Worm (Caenorhabditis elegans) whole organism, L4 larva: ENCODE results near the gene C32D5.11.

Experiments
- D1046.2 ChIP-seq: fragments of 200-800 bp; sonication (Bioruptor generic); IDR thresholded peaks from 2 replicates; pipeline ENCODE4 v1.3.6; 2022; ENCODE audit warnings: missing genetic modification characterization, missing compliant biosample characterization
- F37D6.2 ChIP-seq: sonication (generic microtip); optimal IDR thresholded peaks from 2 replicates; lab custom pipeline; 2016; ENCODE audit warnings: mild to moderate bottlenecking, missing genetic modification characterization, missing compliant biosample characterization
- R02D3.7 ChIP-seq: fragments of 150-350 bp; sonication (generic microtip); optimal IDR thresholded peaks from 3 replicates; lab custom pipeline; 2014; ENCODE audit warnings: missing biosample characterization, missing genetic modification characterization
- Y48G9A.11 ChIP-seq: fragments of 200-800 bp; sonication (Bioruptor generic); IDR thresholded peaks from 2 replicates; pipeline ENCODE4 v1.3.6; 2022; ENCODE audit warnings: missing genetic modification reagents, missing genetic modification characterization, missing compliant biosample characterization
- Y5F2A.4 ChIP-seq: fragments of 200-800 bp; sonication (Bioruptor generic); optimal IDR thresholded peaks from 2 replicates; lab custom pipeline; 2018; ENCODE audit warnings: mild to moderate bottlenecking, missing genetic modification characterization, missing compliant biosample characterization
- Y75B8A.6 ChIP-seq: fragments of 200-800 bp; sonication (Bioruptor generic); IDR thresholded peaks from 2 replicates; pipeline ENCODE4 v1.3.6; 2022; ENCODE audit warnings: missing genetic modification reagents, missing genetic modification characterization, missing compliant biosample characterization
- aha-1 ChIP-seq: fragments of 150-350 bp; peaks from one replicate; lab custom pipeline; 2014; ENCODE audit warnings: missing biosample characterization, missing genetic modification characterization
- ama-1 ChIP-seq: fragments of 150-350 bp; optimal IDR thresholded peaks from 2 replicates; lab custom pipeline; 2014; ENCODE audit warnings: inconsistent platforms, mixed read lengths
- ceh-20 ChIP-seq: fragments of 200-800 bp; sonication (Bioruptor generic); IDR thresholded peaks from 2 replicates; pipeline ENCODE4 v1.3.6; 2022; ENCODE audit warnings: missing genetic modification reagents, missing genetic modification characterization, missing compliant biosample characterization
- ceh-32 ChIP-seq: sonication (generic microtip); optimal IDR thresholded peaks from 2 replicates; lab custom pipeline; 2016; ENCODE audit warnings: mild to moderate bottlenecking, missing genetic modification characterization, missing compliant biosample characterization; ENCODE audit not compliant: poor library complexity
- ceh-44 ChIP-seq: fragments of 200-800 bp; sonication (Bioruptor generic); IDR thresholded peaks from 2 replicates; pipeline ENCODE4 v1.3.6; 2022; ENCODE audit warnings: missing genetic modification reagents, missing genetic modification characterization, missing compliant biosample characterization
- ceh-62 ChIP-seq: sonication (generic microtip); optimal IDR thresholded peaks from 2 replicates; lab custom pipeline; 2017; ENCODE audit warnings: missing biosample characterization, missing genetic modification characterization
- ceh-82 ChIP-seq: sonication (generic microtip); optimal IDR thresholded peaks from 2 replicates; lab custom pipeline; 2017; ENCODE audit warnings: missing biosample characterization, missing genetic modification characterization
- daf-16 ChIP-seq, 3 experiments: sonication (generic microtip); optimal IDR thresholded peaks; 2 replicates each; lab custom pipeline; 2016 to 2017; ENCODE audit warnings: missing genetic modification characterization in 3 of 3, missing genetic modification reagents in 3 of 3, mild to moderate bottlenecking in 2 of 3, missing compliant biosample characterization in 2 of 3, missing biosample characterization in 1 of 3, moderate library complexity in 1 of 3
- dmd-6 ChIP-seq: fragments of 200-800 bp; sonication (Bioruptor generic); IDR thresholded peaks from 2 replicates; pipeline ENCODE4 v1.3.6; 2022; ENCODE audit warnings: missing genetic modification reagents, missing genetic modification characterization, missing compliant biosample characterization
- duxl-1 ChIP-seq: sonication (generic microtip); optimal IDR thresholded peaks from 2 replicates; lab custom pipeline; 2016; ENCODE audit warnings: mild to moderate bottlenecking, missing genetic modification characterization, moderate library complexity, missing compliant biosample characterization; ENCODE audit not compliant: poor library complexity
- dve-1 ChIP-seq: sonication (generic microtip); optimal IDR thresholded peaks from 2 replicates; lab custom pipeline; 2017; ENCODE audit warnings: antibody characterized with exemption, mild to moderate bottlenecking, missing genetic modification characterization, missing compliant biosample characterization; ENCODE audit not compliant: insufficient read depth
- fkh-10 ChIP-seq: fragments of 150-350 bp; optimal IDR thresholded peaks from 2 replicates; lab custom pipeline; 2014; ENCODE audit warnings: missing biosample characterization, missing genetic modification reagents, missing genetic modification characterization
- hif-1 ChIP-seq, 2 experiments: sonication (generic microtip); optimal IDR thresholded peaks; 2 replicates each; lab custom pipeline; 2016 to 2017; ENCODE audit warnings: missing compliant biosample characterization in 2 of 2, missing genetic modification characterization in 2 of 2, missing genetic modification reagents in 2 of 2, missing genotype in 2 of 2, mild to moderate bottlenecking in 1 of 2
- hlh-11 ChIP-seq: fragments of 200-800 bp; sonication (Bioruptor generic); optimal IDR thresholded peaks from 2 replicates; lab custom pipeline; 2018; ENCODE audit warnings: mild to moderate bottlenecking, missing genetic modification characterization, missing compliant biosample characterization
- hlh-30 ChIP-seq: sonication (generic microtip); optimal IDR thresholded peaks from 2 replicates; lab custom pipeline; 2017; ENCODE audit warnings: antibody characterized with exemption, mild to moderate bottlenecking, missing genetic modification characterization, missing compliant biosample characterization; ENCODE audit not compliant: insufficient read depth
- lim-7 ChIP-seq: fragments of 200-800 bp; sonication (Bioruptor generic); IDR thresholded peaks from 2 replicates; pipeline ENCODE4 v1.3.6; 2022; ENCODE audit warnings: missing genetic modification characterization, missing compliant biosample characterization
- lin-29 ChIP-seq: fragments of 200-800 bp; sonication (Bioruptor generic); IDR thresholded peaks from 2 replicates; pipeline ENCODE4 v1.3.6; 2022; ENCODE audit warnings: missing genetic modification reagents, missing genetic modification characterization, missing compliant biosample characterization
- lsy-2 ChIP-seq, 2 experiments: fragments of 150-350 bp in 1 of 2; sonication (generic microtip) in 1 of 2; optimal IDR thresholded peaks; 2 replicates each; lab custom pipeline; 2014 to 2017; ENCODE audit warnings: missing biosample characterization in 2 of 2, missing genetic modification characterization in 2 of 2
- madf-9 ChIP-seq: fragments of 200-800 bp; sonication (Bioruptor generic); conservative IDR thresholded peaks from 2 replicates; pipeline ENCODE4 v1.3.6; 2022; ENCODE audit warnings: missing genetic modification reagents, missing genetic modification characterization, missing compliant biosample characterization
- mxl-2 ChIP-seq: fragments of 200-800 bp; sonication (Bioruptor generic); conservative IDR thresholded peaks from 2 replicates; pipeline ENCODE4 v1.3.6; 2022; ENCODE audit warnings: missing genetic modification reagents, missing genetic modification characterization, missing compliant biosample characterization
- mxl-3 ChIP-seq: fragments of 200-800 bp; sonication (Bioruptor generic); optimal IDR thresholded peaks from 2 replicates; lab custom pipeline; 2018; ENCODE audit warnings: mild to moderate bottlenecking, missing genetic modification characterization, missing compliant biosample characterization
- nhr-11 ChIP-seq: fragments of 150-350 bp; optimal IDR thresholded peaks from 2 replicates; lab custom pipeline; 2014; ENCODE audit warnings: missing biosample characterization, missing genetic modification characterization
- nhr-28 ChIP-seq: fragments of 150-350 bp; optimal IDR thresholded peaks from 2 replicates; lab custom pipeline; 2014; ENCODE audit warnings: missing biosample characterization, missing genetic modification characterization
- nhr-48 ChIP-seq: sonication (generic microtip); optimal IDR thresholded peaks from 2 replicates; lab custom pipeline; 2016; ENCODE audit warnings: mild to moderate bottlenecking, missing genetic modification characterization, missing compliant biosample characterization
- pha-4 ChIP-seq, 2 experiments: fragments of 150-350 bp in 1 of 2; fragments of 200-800 bp in 1 of 2; sonication (Bioruptor generic) in 1 of 2; IDR thresholded peaks in 1 of 2; optimal IDR thresholded peaks in 1 of 2; 2 replicates each; pipeline versions ENCODE4 v1.3.6 to Lab custom; 2014 to 2022; ENCODE audit warnings: missing genetic modification characterization in 2 of 2, missing genetic modification reagents in 2 of 2, missing biosample characterization in 1 of 2, missing compliant biosample characterization in 1 of 2
- php-3 ChIP-seq: fragments of 200-800 bp; sonication (Bioruptor generic); IDR thresholded peaks from 2 replicates; pipeline ENCODE4 v1.3.6; 2022; ENCODE audit warnings: missing genetic modification reagents, missing genetic modification characterization, missing compliant biosample characterization
- pqm-1 ChIP-seq: sonication (generic microtip); optimal IDR thresholded peaks from 2 replicates; lab custom pipeline; 2017; ENCODE audit warnings: missing biosample characterization, missing genetic modification characterization
- rbr-2 ChIP-seq: sonication (generic microtip); optimal IDR thresholded peaks from 2 replicates; lab custom pipeline; 2016; ENCODE audit warnings: missing genotype, missing genetic modification characterization, missing compliant biosample characterization
- saeg-2 ChIP-seq: fragments of 200-800 bp; sonication (Bioruptor generic); IDR thresholded peaks from 2 replicates; pipeline ENCODE4 v1.3.6; 2022; ENCODE audit warnings: missing genetic modification reagents, missing genetic modification characterization, missing compliant biosample characterization
- unc-62 ChIP-seq, 3 experiments: fragments of 150-350 bp in 1 of 3; sonication (generic microtip); optimal IDR thresholded peaks in 2 of 3; peaks in 1 of 3; 1 replicate in 1 of 3; 2 replicates in 2 of 3; lab custom pipeline; 2014 to 2017; ENCODE audit warnings: missing biosample characterization in 3 of 3, missing genetic modification characterization in 3 of 3, missing genetic modification reagents in 3 of 3, missing genotype in 1 of 3
- zfp-3 ChIP-seq: fragments of 200-800 bp; sonication (Bioruptor generic); conservative IDR thresholded peaks from 2 replicates; pipeline ENCODE4 v1.3.6; 2022; ENCODE audit warnings: missing genetic modification reagents, missing genetic modification characterization, missing compliant biosample characterization
- ztf-7 ChIP-seq: fragments of 150-350 bp; optimal IDR thresholded peaks from 2 replicates; lab custom pipeline; 2014; ENCODE audit warnings: missing biosample characterization, missing genetic modification characterization

The C32D5.11 gene

DNA sequence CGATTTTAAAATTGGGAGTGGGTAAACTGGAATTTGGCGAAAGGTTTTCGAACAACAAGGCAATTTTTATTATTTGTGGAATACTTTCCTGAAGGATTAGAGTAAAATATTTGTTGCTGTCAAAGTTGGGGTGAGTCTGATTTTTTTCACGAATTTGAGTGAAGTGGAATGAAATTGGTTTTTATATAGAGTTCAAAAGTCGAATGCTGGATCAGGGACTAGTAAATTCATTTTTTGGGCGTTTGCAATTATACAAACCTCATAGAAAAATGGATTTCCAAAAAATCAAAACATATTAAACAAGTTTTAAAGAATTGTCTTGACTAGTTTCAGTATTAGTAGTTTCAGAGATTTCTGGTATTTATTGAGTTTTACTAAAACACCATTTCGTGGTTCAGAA is 15.3 kb downstream of the C32D5.11 start, which contains the start of gene C32D5.7:
TSS of gene C32D5.7 (minus strand) at position 101 of the 400 bp plus-strand sequence.
- TF ChIP-seq hif-1 (tag; optimal IDR thresholded peaks at IDR 0.05; lab: Kevin White, UChicago), result no peak
- no peak for TF ChIP-seq pha-4 (GFP tag; IDR thresholded peaks at IDR 0.05; lab: Robert Waterston, UW)
- TF ChIP-seq pha-4 (tag; optimal IDR thresholded peaks at IDR 0.05; lab: Kevin White, UChicago), result no peak
- no peak for TF ChIP-seq ceh-32
- no peak for TF ChIP-seq rbr-2 (tag; lab: Kevin White, UChicago)
- TF ChIP-seq nhr-11, result no peak
- no peak for TF ChIP-seq nhr-48 (tag; lab: Kevin White, UChicago)
- no peak for TF ChIP-seq zfp-3 (GFP tag; lab: Robert Waterston, UW)
- TF ChIP-seq ama-1 (lab: Kevin White, UChicago), result no peak
- TF ChIP-seq lim-7 (GFP tag; lab: Robert Waterston, UW), result no peak
- TF ChIP-seq hlh-30 (tag; lab: Kevin White, UChicago), result no peak
- TF ChIP-seq, all 104 proteins: peak for 0

DNA sequence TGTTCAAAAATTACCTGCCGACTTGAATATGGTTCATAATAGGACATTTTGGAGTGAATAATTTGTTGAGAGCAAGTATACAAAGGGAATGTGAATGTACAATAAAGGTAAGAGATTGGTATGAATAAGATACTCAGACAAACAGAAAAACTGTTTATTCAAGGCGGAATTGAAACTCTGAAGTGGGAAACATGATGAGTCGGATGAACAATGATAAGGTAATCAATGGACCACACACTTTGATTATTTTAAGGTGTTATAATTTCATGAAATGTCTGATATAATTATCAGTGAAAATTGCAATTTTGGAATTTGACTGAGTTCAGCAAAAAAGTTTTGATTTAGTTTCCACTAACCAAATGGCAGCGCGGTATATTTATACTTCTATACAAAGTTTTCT is 15.7 kb downstream of the C32D5.11 start:
- no peak for TF ChIP-seq ceh-62
- TF ChIP-seq zfp-3 (GFP tag; lab: Robert Waterston, UW), result no peak
- no peak for TF ChIP-seq ztf-7 (tag; lab: Kevin White, UChicago)
- TF ChIP-seq mxl-3 (GFP tag; lab: Kevin White, UChicago), result no peak
- no peak for TF ChIP-seq mxl-2 (GFP tag; lab: Robert Waterston, UW)
- no peak for TF ChIP-seq ceh-44 (GFP tag; lab: Robert Waterston, UW)
- TF ChIP-seq pha-4 (GFP tag; IDR thresholded peaks at IDR 0.05; lab: Robert Waterston, UW), result no peak
- no peak for TF ChIP-seq pha-4 (tag; optimal IDR thresholded peaks at IDR 0.05; lab: Kevin White, UChicago)
- TF ChIP-seq D1046.2 (GFP tag; lab: Robert Waterston, UW), result no peak
- TF ChIP-seq R02D3.7, result no peak
- TF ChIP-seq F37D6.2 (tag; lab: Kevin White, UChicago), result no peak
- TF ChIP-seq fkh-10 (GFP tag; lab: Kevin White, UChicago), result no peak
- no peak for TF ChIP-seq nhr-11
- TF ChIP-seq madf-9, result no peak
- no peak for TF ChIP-seq ceh-20 (GFP tag; lab: Robert Waterston, UW)
- no peak for TF ChIP-seq Y48G9A.11 (GFP tag; lab: Robert Waterston, UW)
- TF ChIP-seq dmd-6 (GFP tag; lab: Robert Waterston, UW), result no peak
- no peak for TF ChIP-seq hlh-11 (tag; lab: Kevin White, UChicago)
- TF ChIP-seq pqm-1, result peak; percentile 51
- no peak for TF ChIP-seq lin-29
- no peak for TF ChIP-seq duxl-1 (tag; lab: Kevin White, UChicago)
- TF ChIP-seq Y75B8A.6, result no peak
- TF ChIP-seq unc-62 (GFP tag; optimal IDR thresholded peaks at IDR 0.05 in 1 of 2; lab: Kevin White, UChicago), result no peak
- TF ChIP-seq unc-62 (tag; optimal IDR thresholded peaks at IDR 0.05; lab: Kevin White, UChicago), result no peak
- TF ChIP-seq lsy-2 (tag; optimal IDR thresholded peaks at IDR 0.05; lab: Kevin White, UChicago), result peak in 1 of 2 experiments; percentile 11
- no peak for TF ChIP-seq nhr-28
- TF ChIP-seq Y5F2A.4 (GFP tag; lab: Kevin White, UChicago), result no peak
- TF ChIP-seq aha-1 (tag; lab: Kevin White, UChicago), result peak; percentile 74
- peak; percentile 33 for TF ChIP-seq dve-1 (tag; lab: Kevin White, UChicago)
- no peak for TF ChIP-seq daf-16 (GFP tag; optimal IDR thresholded peaks at IDR 0.05; lab: Kevin White, UChicago)
- peak; percentile 59 for TF ChIP-seq daf-16 (tag; optimal IDR thresholded peaks at IDR 0.05; lab: Kevin White, UChicago)
- no peak for TF ChIP-seq saeg-2 (GFP tag; lab: Robert Waterston, UW)
- no peak for TF ChIP-seq php-3
- no peak for TF ChIP-seq ceh-82 (tag; lab: Kevin White, UChicago)
